Worm (Caenorhabditis elegans): Measurements from ENCODE around the gene Y94H6A.2.

ce11 chrIV:2688716-2689307 lies 41.3 kb upstream of the Y94H6A.2 start, which contains the start of gene egrh-3:
- no peak for TF ChIP-seq lin-15B (tag; optimal IDR thresholded peaks at IDR 0.05)
- TF ChIP-seq gei-8 (GFP tag; optimal IDR thresholded peaks at IDR 0.05): no peak
- TF ChIP-seq nhr-48 (tag; optimal IDR thresholded peaks at IDR 0.05): no peak
- TF ChIP-seq nhr-10 (tag; optimal IDR thresholded peaks at IDR 0.05): no peak
- TF ChIP-seq nhr-28 (tag; optimal IDR thresholded peaks at IDR 0.05): no peak
- TF ChIP-seq R02D3.7 (tag; optimal IDR thresholded peaks at IDR 0.05): no peak
- TF ChIP-seq ctbp-1 (GFP tag; IDR thresholded peaks at IDR 0.05): no peak
- no peak for TF ChIP-seq snpc-1.2 (GFP tag; IDR thresholded peaks at IDR 0.05)
- TF ChIP-seq zag-1 (tag; optimal IDR thresholded peaks at IDR 0.05): no peak
- no peak for TF ChIP-seq zfp-2 (tag; optimal IDR thresholded peaks at IDR 0.05)
- no peak for TF ChIP-seq jun-1 (tag; optimal IDR thresholded peaks at IDR 0.05)
- no peak for TF ChIP-seq Y105C5A.15 (GFP tag; IDR thresholded peaks at IDR 0.05)
- TF ChIP-seq pqm-1 (tag; optimal IDR thresholded peaks at IDR 0.05): no peak
